Fruit fly (Drosophila melanogaster) whole organism: ENCODE results near the gene CG14518.

Experiments used
- CG8478 ChIP-seq: fragments of >200 bp; optimal IDR thresholded peaks from 2 replicates; lab custom pipeline; 2018; ENCODE audit warnings: inconsistent platforms
- Dll ChIP-seq: fragments of >200 bp; optimal IDR thresholded peaks from 2 replicates; lab custom pipeline; 2017
- EcR ChIP-seq, 2 experiments: fragments of >200 bp; optimal IDR thresholded peaks; 2 replicates each; lab custom pipeline; 2017; ENCODE audit warnings: missing biosample characterization in 2 of 2, missing genetic modification characterization in 2 of 2, missing genetic modification reagents in 2 of 2
- pan ChIP-seq: fragments of >200 bp; optimal IDR thresholded peaks from 2 replicates; lab custom pipeline; 2017
- psq ChIP-seq: fragments of >200 bp; optimal IDR thresholded peaks from 2 replicates; lab custom pipeline; 2017
- usp ChIP-seq: fragments of >200 bp; optimal IDR thresholded peaks from 2 replicates; lab custom pipeline; 2017; ENCODE audit warnings: missing biosample characterization, missing genetic modification characterization, mixed read lengths

The CG14518 gene

dm6 chr3R:29059385-29059784 is 34.6 kb downstream of the CG14518 start:
- no peak for TF ChIP-seq psq (lab: Kevin White, UChicago)
- TF ChIP-seq pan (lab: Kevin White, UChicago), result no peak
- TF ChIP-seq CG8478 (lab: Kevin White, UChicago), result no peak
- TF ChIP-seq usp (GFP tag; lab: Kevin White, UChicago), result no peak
- no peak for TF ChIP-seq Dll (lab: Kevin White, UChicago)
- TF ChIP-seq EcR (GFP tag; optimal IDR thresholded peaks at IDR 0.05; lab: Kevin White, UChicago), result no peak

DNA sequence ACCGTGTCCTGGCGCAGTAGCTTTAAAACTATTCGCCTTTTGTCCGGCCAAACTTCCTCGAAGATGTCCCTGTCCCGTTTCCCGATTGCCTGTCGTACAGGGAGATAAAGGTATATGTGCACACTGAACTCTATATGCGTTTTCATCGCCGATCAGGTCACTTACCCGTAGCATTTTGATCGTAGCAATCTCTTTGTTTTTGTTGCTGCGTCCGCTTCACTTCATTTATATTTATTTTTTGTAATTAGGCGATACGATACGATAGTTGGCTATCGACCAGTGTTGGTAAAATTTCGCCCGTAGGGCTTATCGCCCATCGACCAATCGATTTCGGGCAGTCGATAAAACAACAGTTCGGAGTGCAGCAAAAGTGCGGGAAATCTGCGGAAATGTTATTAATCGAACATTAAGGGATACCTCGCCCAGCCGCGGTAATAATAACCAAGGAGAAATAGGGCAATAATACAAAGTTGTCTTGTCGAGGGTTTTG is 38.0 kb downstream of the CG14518 start, which contains the start of the genes Cul5 and Bicra:
Cul5 (minus strand) TSS at position 259 of the 490 bp plus-strand sequence.
Bicra (plus strand) TSS at position 324 of the 490 bp plus-strand sequence.
- TF ChIP-seq psq (lab: Kevin White, UChicago), result no peak
- TF ChIP-seq usp (GFP tag; lab: Kevin White, UChicago), result no peak
- TF ChIP-seq EcR (GFP tag; optimal IDR thresholded peaks at IDR 0.05; lab: Kevin White, UChicago), result no peak
- TF ChIP-seq CG8478 (lab: Kevin White, UChicago), result no peak
- TF ChIP-seq pan (lab: Kevin White, UChicago), result no peak
- no peak for TF ChIP-seq Dll (lab: Kevin White, UChicago)

dm6 chr3R:29063207-29063920 is 38.6 kb downstream of the CG14518 start:
- no peak for TF ChIP-seq pan (lab: Kevin White, UChicago)
- TF ChIP-seq CG8478 (lab: Kevin White, UChicago), result peak; percentile 46
- TF ChIP-seq EcR (GFP tag; optimal IDR thresholded peaks at IDR 0.05; lab: Kevin White, UChicago), result peak in 1 of 2 experiments; percentile 71

- TF ChIP-seq psq (lab: Kevin White, UChicago) (no peak), Dll (lab: Kevin White, UChicago) (peak; percentile 46)
Measured at dm6 chr3R:29063921-29064460, 39.2 kb downstream of the CG14518 start.

DNA sequence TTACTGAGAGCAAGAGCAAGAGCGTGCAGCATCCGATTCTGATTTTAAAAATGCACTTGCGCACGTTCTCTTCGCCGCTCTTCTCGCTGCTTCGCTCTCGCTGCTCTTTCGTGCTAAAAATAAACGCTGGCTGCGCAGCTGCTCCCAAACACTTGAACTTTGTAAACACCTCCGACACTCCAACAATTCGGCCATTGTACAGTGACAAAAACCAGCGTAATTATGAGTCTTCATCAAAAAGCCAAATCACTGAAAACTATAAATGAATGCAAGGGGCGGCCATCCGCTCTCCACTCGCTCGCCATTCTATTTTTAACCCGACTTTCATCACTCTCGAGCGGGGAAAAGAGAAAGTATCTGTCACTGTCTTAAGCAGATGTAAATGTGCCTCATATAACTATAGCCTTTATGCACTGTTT is 39.9 kb downstream of the CG14518 start:
- TF ChIP-seq CG8478 (lab: Kevin White, UChicago) (no peak), Dll (lab: Kevin White, UChicago) (peak; percentile 85), EcR (GFP tag; optimal IDR thresholded peaks at IDR 0.05; lab: Kevin White, UChicago) (peak in 1 of 2 experiments; percentile 40), pan (lab: Kevin White, UChicago) (no peak), usp (GFP tag; lab: Kevin White, UChicago) (no peak), psq (lab: Kevin White, UChicago) (no peak)

dm6 chr3R:29066285-29066684 is 41.5 kb downstream of the CG14518 start:
- TF ChIP-seq pan (lab: Kevin White, UChicago) (no peak), psq (lab: Kevin White, UChicago) (no peak), usp (GFP tag; lab: Kevin White, UChicago) (no peak), EcR (GFP tag; optimal IDR thresholded peaks at IDR 0.05; lab: Kevin White, UChicago) (no peak), CG8478 (lab: Kevin White, UChicago) (no peak), Dll (lab: Kevin White, UChicago) (no peak)

- TF ChIP-seq usp (GFP tag; lab: Kevin White, UChicago) (no peak), pan (lab: Kevin White, UChicago) (no peak), EcR (GFP tag; optimal IDR thresholded peaks at IDR 0.05; lab: Kevin White, UChicago) (no peak), Dll (lab: Kevin White, UChicago) (no peak), psq (lab: Kevin White, UChicago) (no peak), CG8478 (lab: Kevin White, UChicago) (no peak)
Measured at dm6 chr3R:29067091-29067490, 42.3 kb downstream of the CG14518 start.

DNA sequence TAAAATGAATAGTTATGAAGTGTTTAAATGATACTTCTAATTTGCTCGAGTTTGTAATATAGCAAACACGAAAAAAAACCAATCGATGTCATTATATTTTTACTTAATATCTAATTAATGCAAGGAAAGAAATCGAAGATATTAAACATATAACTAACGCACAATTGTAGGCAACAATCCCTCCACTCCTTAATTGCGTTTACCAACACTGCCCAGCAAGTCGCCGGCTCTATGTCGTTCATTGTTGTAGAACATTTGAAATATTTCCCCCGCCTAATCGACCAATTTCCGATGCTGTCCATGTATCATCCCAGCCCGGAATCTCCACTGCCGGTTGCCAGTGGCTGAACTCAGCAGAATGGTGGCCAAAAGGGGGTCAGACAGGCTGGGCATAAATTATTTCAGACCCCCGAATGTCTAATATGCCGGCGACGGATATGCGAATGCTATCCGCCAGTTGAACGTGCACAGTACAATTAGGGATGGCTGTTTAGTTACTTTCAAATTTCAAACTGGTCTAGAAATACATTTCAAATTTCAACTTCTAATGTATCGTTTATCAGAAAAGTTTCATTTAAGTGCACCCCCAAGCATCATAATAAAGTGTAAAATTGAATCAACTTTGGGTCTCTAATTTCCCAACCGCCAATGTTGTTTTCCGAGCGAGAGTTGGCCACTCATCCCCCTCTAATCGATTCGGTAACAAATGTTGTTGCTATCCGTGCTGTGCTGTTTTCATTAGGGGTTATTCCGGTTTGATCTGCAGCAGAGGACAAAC is 43.8 kb downstream of the CG14518 start:
- TF ChIP-seq Dll (lab: Kevin White, UChicago), result no peak
- TF ChIP-seq psq (lab: Kevin White, UChicago), result no peak
- no peak for TF ChIP-seq pan (lab: Kevin White, UChicago)

- TF ChIP-seq usp (GFP tag; lab: Kevin White, UChicago), result no peak
- no peak for TF ChIP-seq psq (lab: Kevin White, UChicago)
- no peak for TF ChIP-seq EcR (GFP tag; optimal IDR thresholded peaks at IDR 0.05; lab: Kevin White, UChicago)
Measured at dm6 chr3R:29069208-29070072, 44.7 kb downstream of the CG14518 start.

dm6 chr3R:29071141-29071540 is 46.4 kb downstream of the CG14518 start:
- TF ChIP-seq CG8478 (lab: Kevin White, UChicago) (no peak), Dll (lab: Kevin White, UChicago) (no peak), psq (lab: Kevin White, UChicago) (no peak), EcR (GFP tag; optimal IDR thresholded peaks at IDR 0.05; lab: Kevin White, UChicago) (no peak)
